Worm (Caenorhabditis elegans) whole organism, young adult: ENCODE measurements around the gene F56C3.9.
A peak's percentile ranks its signal among the peaks of the same experiment; 100 is the strongest.

ENCODE experiments used
- C17E4.6 ChIP-seq: fragments of 200-800 bp; sonication (Bioruptor generic); IDR thresholded peaks from 2 replicates; pipeline ENCODE4 v1.3.6; 2022; ENCODE audit warnings: missing genetic modification reagents, missing genetic modification characterization, missing compliant biosample characterization
- F10E7.11 ChIP-seq: sonication (generic microtip); optimal IDR thresholded peaks from 2 replicates; lab custom pipeline; 2017; ENCODE audit warnings: mild to moderate bottlenecking, missing genetic modification characterization, moderate library complexity, missing compliant biosample characterization
- F39B2.1 ChIP-seq: fragments of 200-800 bp; sonication (Bioruptor generic); IDR thresholded peaks from 2 replicates; pipeline ENCODE4 v1.3.6; 2022; ENCODE audit warnings: missing genetic modification reagents, missing genetic modification characterization, missing compliant biosample characterization
- F52B5.7 ChIP-seq: sonication (generic microtip); optimal IDR thresholded peaks from 2 replicates; lab custom pipeline; 2016; ENCODE audit warnings: mild to moderate bottlenecking, missing genetic modification characterization, missing compliant biosample characterization
- F55B11.4 ChIP-seq: sonication (generic microtip); optimal IDR thresholded peaks from 2 replicates; lab custom pipeline; 2016; ENCODE audit warnings: missing compliant biosample characterization, missing genetic modification characterization, borderline replicate concordance; ENCODE audit not compliant: insufficient read depth
- F57C9.4 ChIP-seq: sonication (generic microtip); optimal IDR thresholded peaks from 2 replicates; lab custom pipeline; 2017; ENCODE audit warnings: mild to moderate bottlenecking, missing genetic modification characterization, missing compliant biosample characterization
- K11D2.4 ChIP-seq: fragments of 200-800 bp; sonication (Bioruptor generic); IDR thresholded peaks from 2 replicates; pipeline ENCODE4 v1.3.6; 2022; ENCODE audit warnings: missing genetic modification reagents, missing genetic modification characterization, missing compliant biosample characterization
- T07F8.4 ChIP-seq: sonication (generic microtip); optimal IDR thresholded peaks from 2 replicates; lab custom pipeline; 2016; ENCODE audit warnings: mild to moderate bottlenecking, missing genetic modification characterization, moderate library complexity, missing compliant biosample characterization
- T26A5.8 ChIP-seq: sonication (generic microtip); optimal IDR thresholded peaks from 2 replicates; lab custom pipeline; 2016; ENCODE audit warnings: missing genetic modification characterization, missing compliant biosample characterization
- Y53G8AR.9 ChIP-seq: fragments of 200-800 bp; sonication (Bioruptor generic); conservative IDR thresholded peaks from 2 replicates; pipeline ENCODE4 v1.3.6; 2022; ENCODE audit warnings: missing genetic modification reagents, missing genetic modification characterization, missing compliant biosample characterization
- Y56A3A.18 ChIP-seq: fragments of 200-800 bp; sonication (Bioruptor generic); IDR thresholded peaks from 2 replicates; pipeline ENCODE4 v1.3.6; 2022; ENCODE audit warnings: missing genetic modification reagents, missing genetic modification characterization, missing compliant biosample characterization
- Y95B8A.8 ChIP-seq: fragments of 200-800 bp; sonication (Bioruptor generic); IDR thresholded peaks from 2 replicates; pipeline ENCODE4 v1.3.6; 2022; ENCODE audit warnings: missing genetic modification reagents, missing genetic modification characterization, missing compliant biosample characterization
- ZK185.1 ChIP-seq: sonication (generic microtip); optimal IDR thresholded peaks from 2 replicates; lab custom pipeline; 2016; ENCODE audit warnings: mild to moderate bottlenecking, missing genetic modification characterization, missing compliant biosample characterization; ENCODE audit not compliant: poor library complexity, severe bottlenecking
- ama-1 ChIP-seq, 3 experiments: fragments of 150-350 bp in 1 of 3; sonication (generic microtip) in 2 of 3; optimal IDR thresholded peaks; 2 replicates each; lab custom pipeline; 2014 to 2018; ENCODE audit warnings: missing biosample characterization in 2 of 3, missing genetic modification characterization in 2 of 3, missing genetic modification reagents in 2 of 3
- athp-1 ChIP-seq: sonication (generic microtip); optimal IDR thresholded peaks from 2 replicates; lab custom pipeline; 2017; ENCODE audit warnings: mild to moderate bottlenecking, missing genetic modification characterization, missing compliant biosample characterization
- attf-5 ChIP-seq: fragments of 200-800 bp; sonication (Bioruptor generic); optimal IDR thresholded peaks from 2 replicates; lab custom pipeline; 2018; ENCODE audit warnings: mild to moderate bottlenecking, missing genetic modification characterization, missing compliant biosample characterization
- ccch-3 ChIP-seq: fragments of 200-800 bp; sonication (Bioruptor generic); optimal IDR thresholded peaks from 2 replicates; lab custom pipeline; 2018; ENCODE audit warnings: mild to moderate bottlenecking, missing genetic modification characterization, missing compliant biosample characterization
- ceh-27 ChIP-seq: fragments of 200-800 bp; sonication (Bioruptor generic); optimal IDR thresholded peaks from 2 replicates; lab custom pipeline; 2018; ENCODE audit warnings: mild to moderate bottlenecking, missing genetic modification characterization, moderate library complexity, missing compliant biosample characterization
- ceh-79 ChIP-seq: sonication (generic microtip); optimal IDR thresholded peaks from 2 replicates; lab custom pipeline; 2017; ENCODE audit warnings: mild to moderate bottlenecking, missing genetic modification characterization, missing compliant biosample characterization
- chd-7 ChIP-seq: sonication (generic microtip); optimal IDR thresholded peaks from 2 replicates; lab custom pipeline; 2016; ENCODE audit warnings: mild to moderate bottlenecking, missing genetic modification characterization, moderate library complexity, missing compliant biosample characterization
- die-1 ChIP-seq: sonication (generic microtip); optimal IDR thresholded peaks from 2 replicates; lab custom pipeline; 2016; ENCODE audit warnings: missing genotype, mild to moderate bottlenecking, missing genetic modification characterization, missing compliant biosample characterization
- dpff-1 ChIP-seq: sonication (generic microtip); optimal IDR thresholded peaks from 2 replicates; lab custom pipeline; 2017; ENCODE audit warnings: mild to moderate bottlenecking, missing genetic modification characterization, missing compliant biosample characterization
- dpl-1 ChIP-seq: fragments of 150-350 bp; optimal IDR thresholded peaks from 2 replicates; lab custom pipeline; 2014; ENCODE audit warnings: missing biosample characterization, missing genetic modification reagents, missing genetic modification characterization
- egl-44 ChIP-seq: fragments of 200-800 bp; sonication (Bioruptor generic); IDR thresholded peaks from 2 replicates; pipeline ENCODE4 v1.3.6; 2022; ENCODE audit warnings: missing genetic modification reagents, missing genetic modification characterization, missing compliant biosample characterization
- ets-4 ChIP-seq: fragments of 200-800 bp; sonication (Bioruptor generic); optimal IDR thresholded peaks from 2 replicates; lab custom pipeline; 2018; ENCODE audit warnings: mild to moderate bottlenecking, missing genetic modification characterization, missing compliant biosample characterization
- hlh-26 ChIP-seq: fragments of 200-800 bp; sonication (Bioruptor generic); conservative IDR thresholded peaks from 2 replicates; pipeline ENCODE4 v1.3.6; 2022; ENCODE audit warnings: missing genetic modification reagents, missing genetic modification characterization, missing compliant biosample characterization
- hmg-20 ChIP-seq: fragments of 200-800 bp; sonication (Bioruptor generic); IDR thresholded peaks from 2 replicates; pipeline ENCODE4 v1.3.6; 2022; ENCODE audit warnings: missing genetic modification reagents, missing genetic modification characterization, missing compliant biosample characterization
- hsf-1 ChIP-seq: fragments of 200-800 bp; sonication (Bioruptor generic); IDR thresholded peaks from 2 replicates; pipeline ENCODE4 v1.3.6; 2022; ENCODE audit warnings: missing genetic modification reagents, missing genetic modification characterization, missing compliant biosample characterization
- lag-1 ChIP-seq: fragments of 200-800 bp; sonication (Bioruptor generic); IDR thresholded peaks from 2 replicates; pipeline ENCODE4 v1.3.6; 2022; ENCODE audit warnings: missing genetic modification reagents, missing genetic modification characterization, missing compliant biosample characterization
- lin-26 ChIP-seq: fragments of 200-800 bp; sonication (Bioruptor generic); IDR thresholded peaks from 2 replicates; pipeline ENCODE4 v1.3.6; 2022; ENCODE audit warnings: missing genetic modification reagents, missing genetic modification characterization, missing compliant biosample characterization
- lin-35 ChIP-seq, 3 experiments: fragments of 150-350 bp in 2 of 3; sonication (generic microtip) in 1 of 3; optimal IDR thresholded peaks; 2 replicates each; lab custom pipeline; 2014 to 2018; ENCODE audit warnings: missing biosample characterization in 3 of 3, missing genetic modification characterization in 3 of 3, missing genetic modification reagents in 3 of 3
- lin-40 ChIP-seq: sonication (generic microtip); optimal IDR thresholded peaks from 2 replicates; lab custom pipeline; 2016; ENCODE audit warnings: missing genetic modification characterization, mild to moderate bottlenecking, missing compliant biosample characterization, missing genotype, missing genetic modification reagents
- lin-54 ChIP-seq: fragments of 200-800 bp; sonication (Bioruptor generic); optimal IDR thresholded peaks from 2 replicates; lab custom pipeline; 2018; ENCODE audit warnings: mild to moderate bottlenecking, missing genetic modification characterization, missing compliant biosample characterization
- madf-10 ChIP-seq: sonication (generic microtip); optimal IDR thresholded peaks from 2 replicates; lab custom pipeline; 2016; ENCODE audit warnings: mild to moderate bottlenecking, missing genetic modification characterization, missing compliant biosample characterization
- madf-3 ChIP-seq: fragments of 200-800 bp; sonication (Bioruptor generic); IDR thresholded peaks from 2 replicates; pipeline ENCODE4 v1.3.6; 2022; ENCODE audit warnings: missing genetic modification reagents, missing genetic modification characterization, missing compliant biosample characterization
- madf-8 ChIP-seq: fragments of 200-800 bp; sonication (Bioruptor generic); conservative IDR thresholded peaks from 2 replicates; pipeline ENCODE4 v1.3.6; 2022; ENCODE audit warnings: missing genetic modification reagents, missing genetic modification characterization, missing compliant biosample characterization
- nfya-2 ChIP-seq: fragments of 200-800 bp; sonication (Bioruptor generic); IDR thresholded peaks from 2 replicates; pipeline ENCODE4 v1.3.6; 2022; ENCODE audit warnings: missing genetic modification reagents, missing genetic modification characterization, missing compliant biosample characterization
- nhr-120 ChIP-seq: fragments of 200-800 bp; sonication (Bioruptor generic); IDR thresholded peaks from 2 replicates; pipeline ENCODE4 v1.3.6; 2022; ENCODE audit warnings: missing genetic modification characterization, missing compliant biosample characterization
- nhr-80 ChIP-seq: sonication (generic microtip); optimal IDR thresholded peaks from 2 replicates; lab custom pipeline; 2016; ENCODE audit warnings: missing genetic modification characterization, missing compliant biosample characterization
- nhr-90 ChIP-seq: sonication (generic microtip); optimal IDR thresholded peaks from 2 replicates; lab custom pipeline; 2016; ENCODE audit warnings: missing genotype, mild to moderate bottlenecking, missing genetic modification characterization, missing compliant biosample characterization
- pha-4 ChIP-seq: fragments of 150-350 bp; sonication (generic microtip); optimal IDR thresholded peaks from 2 replicates; lab custom pipeline; 2014; ENCODE audit warnings: missing biosample characterization, missing genetic modification reagents, missing genetic modification characterization
- rcor-1 ChIP-seq: fragments of 200-800 bp; sonication (Bioruptor generic); IDR thresholded peaks from 2 replicates; pipeline ENCODE4 v1.3.6; 2022; ENCODE audit warnings: missing genetic modification reagents, missing genetic modification characterization, missing compliant biosample characterization
- rpc-1 ChIP-seq, 2 experiments: fragments of 150-350 bp in 1 of 2; sonication (generic microtip) in 1 of 2; optimal IDR thresholded peaks; 2 replicates each; lab custom pipeline; 2014 to 2018; ENCODE audit warnings: missing biosample characterization in 1 of 2, missing genetic modification characterization in 1 of 2, missing genetic modification reagents in 1 of 2, missing genotype in 1 of 2
- somi-1 ChIP-seq: fragments of 200-800 bp; sonication (Bioruptor generic); optimal IDR thresholded peaks from 2 replicates; lab custom pipeline; 2018; ENCODE audit warnings: mild to moderate bottlenecking, missing genetic modification characterization, missing compliant biosample characterization
- tbx-9 ChIP-seq: sonication (generic microtip); optimal IDR thresholded peaks from 2 replicates; lab custom pipeline; 2016; ENCODE audit warnings: borderline replicate concordance, missing genetic modification characterization, inconsistent platforms, missing compliant biosample characterization
- zfh-2 ChIP-seq: fragments of 200-800 bp; sonication (Bioruptor generic); conservative IDR thresholded peaks from 2 replicates; pipeline ENCODE4 v1.3.6; 2022; ENCODE audit warnings: missing genetic modification reagents, missing genetic modification characterization, missing compliant biosample characterization
- zim-3 ChIP-seq: sonication (generic microtip); optimal IDR thresholded peaks from 2 replicates; lab custom pipeline; 2017; ENCODE audit warnings: mild to moderate bottlenecking, missing genetic modification characterization, moderate library complexity, missing compliant biosample characterization
- ztf-3 ChIP-seq: fragments of 200-800 bp; sonication (Bioruptor generic); optimal IDR thresholded peaks from 2 replicates; lab custom pipeline; 2018; ENCODE audit warnings: mild to moderate bottlenecking, missing genetic modification characterization, missing compliant biosample characterization

Gene F56C3.9

ce11 chrX:1379391-1379790 lies 14.4 kb downstream of the F56C3.9 start:
- TF ChIP-seq zim-3 (tag; lab: Kevin White, UChicago): peak; percentile 75
- TF ChIP-seq rcor-1 (GFP tag; lab: Robert Waterston, UW): peak; percentile 64
- TF ChIP-seq Y95B8A.8: peak; percentile 52; the same call in 1 of the 2 replicates
- TF ChIP-seq dpl-1 (GFP tag; lab: Kevin White, UChicago): no peak
- peak in 1 of 3 experiments; percentile 64 for TF ChIP-seq lin-35 (GFP tag; optimal IDR thresholded peaks at IDR 0.05; lab: Kevin White, UChicago)
- peak; percentile 89 for TF ChIP-seq K11D2.4 (GFP tag; lab: Robert Waterston, UW)
- TF ChIP-seq T26A5.8: peak; percentile 8
- TF ChIP-seq ets-4 (GFP tag; lab: Kevin White, UChicago): peak; percentile 85
- TF ChIP-seq ZK185.1 (tag; lab: Kevin White, UChicago): peak; percentile 77
- TF ChIP-seq zfh-2 (GFP tag; lab: Robert Waterston, UW): peak; percentile 83
- peak; percentile 79; the same call in 1 of the 2 replicates for TF ChIP-seq nhr-120 (GFP tag; lab: Robert Waterston, UW)
- no peak for TF ChIP-seq ama-1 (optimal IDR thresholded peaks at IDR 0.05; lab: Kevin White, UChicago)
- no peak for TF ChIP-seq ama-1 (GFP tag; optimal IDR thresholded peaks at IDR 0.05; lab: Kevin White, UChicago)
- 0 out of 2 replicates have a peak, but pooled peaks have one; percentile 37 for TF ChIP-seq hsf-1 (GFP tag; lab: Robert Waterston, UW)
- no peak for TF ChIP-seq dpff-1 (tag; lab: Kevin White, UChicago)
- peak; percentile 71 for TF ChIP-seq F10E7.11 (tag; lab: Kevin White, UChicago)
- 0 out of 2 replicates have a peak, but pooled peaks have one; percentile 34 for TF ChIP-seq C17E4.6 (GFP tag; lab: Robert Waterston, UW)
- peak; percentile 88; the same call in 1 of the 2 replicates for TF ChIP-seq Y56A3A.18
- TF ChIP-seq F52B5.7 (tag; lab: Kevin White, UChicago): peak; percentile 70
- TF ChIP-seq athp-1 (tag; lab: Kevin White, UChicago): peak; percentile 29
- peak; percentile 74 for TF ChIP-seq rpc-1 (optimal IDR thresholded peaks at IDR 0.05; lab: Kevin White, UChicago)
- TF ChIP-seq rpc-1 (tag; optimal IDR thresholded peaks at IDR 0.05; lab: Kevin White, UChicago): peak; percentile 85
- TF ChIP-seq ceh-79 (tag; lab: Kevin White, UChicago): no peak
- no peak for TF ChIP-seq lag-1 (GFP tag; lab: Robert Waterston, UW)
- TF ChIP-seq madf-10 (tag; lab: Kevin White, UChicago): peak; percentile 76
- TF ChIP-seq lin-54 (GFP tag; lab: Kevin White, UChicago): peak; percentile 64
- TF ChIP-seq ccch-3 (GFP tag; lab: Kevin White, UChicago): no peak
- TF ChIP-seq nhr-80 (tag; lab: Kevin White, UChicago): peak; percentile 43
- no peak for TF ChIP-seq hlh-26 (GFP tag; lab: Robert Waterston, UW)
- no peak for TF ChIP-seq F55B11.4 (tag; lab: Kevin White, UChicago)
- peak; percentile 90 for TF ChIP-seq egl-44
- no peak for TF ChIP-seq F57C9.4 (tag; lab: Kevin White, UChicago)
- TF ChIP-seq Y53G8AR.9: peak; percentile 78
- peak; percentile 51 for TF ChIP-seq somi-1 (GFP tag; lab: Kevin White, UChicago)
- no peak for TF ChIP-seq madf-8 (GFP tag; lab: Robert Waterston, UW)
- peak; percentile 47 for TF ChIP-seq T07F8.4 (tag; lab: Kevin White, UChicago)
- TF ChIP-seq die-1 (tag; lab: Kevin White, UChicago): peak; percentile 81
- TF ChIP-seq ztf-3 (GFP tag; lab: Kevin White, UChicago): no peak
- no peak for TF ChIP-seq pha-4 (tag; lab: Kevin White, UChicago)
- TF ChIP-seq madf-3 (GFP tag; lab: Robert Waterston, UW): no peak
- no peak for TF ChIP-seq nfya-2 (GFP tag; lab: Robert Waterston, UW)
- no peak for TF ChIP-seq tbx-9 (tag; lab: Kevin White, UChicago)
- peak; percentile 53 for TF ChIP-seq attf-5 (GFP tag; lab: Kevin White, UChicago)
- TF ChIP-seq lin-40 (tag; lab: Kevin White, UChicago): peak; percentile 81
- peak; percentile 83 for TF ChIP-seq chd-7 (tag; lab: Kevin White, UChicago)
- TF ChIP-seq ceh-27 (GFP tag; lab: Kevin White, UChicago): peak; percentile 78
- peak; percentile 88 for TF ChIP-seq nhr-90 (tag; lab: Kevin White, UChicago)
- 0 out of 2 replicates have a peak, but pooled peaks have one; percentile 65 for TF ChIP-seq hmg-20 (GFP tag; lab: Robert Waterston, UW)
- TF ChIP-seq lin-26: peak; percentile 83
- TF ChIP-seq F39B2.1 (GFP tag; lab: Robert Waterston, UW): no peak
